Fruit fly (Drosophila melanogaster): Measurements from ENCODE around the gene CG3719.

The CG3719 gene

dm6 chrX:1398455-1399055, 18.3 kb upstream of the CG3719 start (continued):
- TF ChIP-seq CG6654 (GFP tag; optimal IDR thresholded peaks at IDR 0.05), result no peak
- no peak for TF ChIP-seq fd64A (GFP tag; optimal IDR thresholded peaks at IDR 0.05)
- TF ChIP-seq Eip74EF (GFP tag; optimal IDR thresholded peaks at IDR 0.05), result no peak
- TF ChIP-seq salm (tag; optimal IDR thresholded peaks at IDR 0.05), result no peak
- TF ChIP-seq oc (tag; optimal IDR thresholded peaks at IDR 0.05), result no peak
- no peak for TF ChIP-seq CkIIα-i1 (GFP tag; IDR thresholded peaks at IDR 0.05)
- no peak for TF ChIP-seq CG17802 (tag; optimal IDR thresholded peaks at IDR 0.05)
- TF ChIP-seq CG4282 (GFP tag; optimal IDR thresholded peaks at IDR 0.05), result no peak
- TF ChIP-seq Dp (GFP tag; optimal IDR thresholded peaks at IDR 0.05), result no peak
- TF ChIP-seq Optix (GFP tag; IDR thresholded peaks at IDR 0.05), result peak; percentile 75
- peak; percentile 39 for TF ChIP-seq odd (GFP tag; optimal IDR thresholded peaks at IDR 0.05)
- no peak for TF ChIP-seq CG6791 (GFP tag; IDR thresholded peaks at IDR 0.05; ENCODE audit: partially characterized antibody)
- no peak for TF ChIP-seq dimm (GFP tag; IDR thresholded peaks at IDR 0.05)
- no peak for TF ChIP-seq HmgD (GFP tag; optimal IDR thresholded peaks at IDR 0.05)
- no peak for TF ChIP-seq fru (optimal IDR thresholded peaks at IDR 0.05)
- peak; percentile 37 for TF ChIP-seq CG4424 (GFP tag; optimal IDR thresholded peaks at IDR 0.05)
- peak; percentile 63 for TF ChIP-seq CG4820 (GFP tag; optimal IDR thresholded peaks at IDR 0.05)
- TF ChIP-seq CG17385 (GFP tag; optimal IDR thresholded peaks at IDR 0.05), result peak; percentile 50
- no peak for TF ChIP-seq cad (GFP tag; optimal IDR thresholded peaks at IDR 0.05)
- TF ChIP-seq CG31388 (GFP tag; optimal IDR thresholded peaks at IDR 0.05), result no peak
- no peak for TF ChIP-seq CG12299 (tag; optimal IDR thresholded peaks at IDR 0.05)
- peak; percentile 72 for TF ChIP-seq Drgx (GFP tag; IDR thresholded peaks at IDR 0.05)
- TF ChIP-seq ems (GFP tag; optimal IDR thresholded peaks at IDR 0.05), result peak; percentile 33
- TF ChIP-seq az2 (GFP tag; optimal IDR thresholded peaks at IDR 0.05), result peak; percentile 38
- no peak for TF ChIP-seq Jarid2 (GFP tag; optimal IDR thresholded peaks at IDR 0.05)
- TF ChIP-seq fd96Cb (tag; optimal IDR thresholded peaks at IDR 0.05), result peak; percentile 71
- no peak for TF ChIP-seq Mes4 (GFP tag; optimal IDR thresholded peaks at IDR 0.05)
- TF ChIP-seq Neu2 (GFP tag; optimal IDR thresholded peaks at IDR 0.05; ENCODE audit: borderline replicate concordance), result no peak
- no peak for TF ChIP-seq nerfin-2 (GFP tag; IDR thresholded peaks at IDR 0.05; ENCODE audit: partially characterized antibody)
- TF ChIP-seq MBD-R2 (GFP tag; IDR thresholded peaks at IDR 0.05), result peak; percentile 34; the same call in 1 of the 2 replicates
- peak; percentile 81 for TF ChIP-seq slbo (GFP tag; IDR thresholded peaks at IDR 0.05)
- no peak for TF ChIP-seq trh (GFP tag; optimal IDR thresholded peaks at IDR 0.05)
- peak; percentile 72 for TF ChIP-seq tgo (GFP tag; IDR thresholded peaks at IDR 0.05)
- peak; percentile 7 for TF ChIP-seq psq (GFP tag; optimal IDR thresholded peaks at IDR 0.05)
- no peak for TF ChIP-seq ftz-f1 (GFP tag; optimal IDR thresholded peaks at IDR 0.05)
- TF ChIP-seq CG16863 (GFP tag; optimal IDR thresholded peaks at IDR 0.05), result peak; percentile 41
- TF ChIP-seq ttk (GFP tag; IDR thresholded peaks at IDR 0.05), result peak; percentile 26; the same call in 1 of the 2 replicates
- no peak for TF ChIP-seq CG5180 (GFP tag; optimal IDR thresholded peaks at IDR 0.05)
- 0 out of 2 replicates have a peak, but pooled peaks have one; percentile 35 for TF ChIP-seq Awh (GFP tag; IDR thresholded peaks at IDR 0.05)
- TF ChIP-seq Dip3 (GFP tag; optimal IDR thresholded peaks at IDR 0.05), result peak; percentile 53
- peak; percentile 52 for TF ChIP-seq CG9727 (GFP tag; optimal IDR thresholded peaks at IDR 0.05)
- TF ChIP-seq CG10565 (GFP tag; optimal IDR thresholded peaks at IDR 0.05), result no peak
- TF ChIP-seq Doc2 (GFP tag; IDR thresholded peaks at IDR 0.05), result no peak
- peak; percentile 56; the same call in 2 of the 3 replicates for TF ChIP-seq jigr1 (GFP tag; IDR thresholded peaks at IDR 0.05)
- TF ChIP-seq Opbp (GFP tag; IDR thresholded peaks at IDR 0.05; ENCODE audit: partially characterized antibody), result no peak
- TF ChIP-seq CG2889 (GFP tag; IDR thresholded peaks at IDR 0.05), result peak; percentile 23; the same call in 1 of the 3 replicates
- TF ChIP-seq CG10431 (GFP tag; optimal IDR thresholded peaks at IDR 0.05), result no peak
- peak; percentile 59 for TF ChIP-seq Six4 (GFP tag; optimal IDR thresholded peaks at IDR 0.05)
- TF ChIP-seq CG34422 (GFP tag; IDR thresholded peaks at IDR 0.05), result peak; percentile 53; the same call in 1 of the 3 replicates
- TF ChIP-seq Meics (GFP tag; optimal IDR thresholded peaks at IDR 0.05), result peak; percentile 67
- no peak for TF ChIP-seq CG12769 (tag; optimal IDR thresholded peaks at IDR 0.05)

Measured in whole organism, embryonic.